Worm (Caenorhabditis elegans) whole organism, L4 larva: Measurements from ENCODE around the gene F35B3.3.

Source experiments
- D1046.2 ChIP-seq: fragments of 200-800 bp; sonication (Bioruptor generic); IDR thresholded peaks from 2 replicates; pipeline ENCODE4 v1.3.6; 2022; ENCODE audit warnings: missing genetic modification characterization, missing compliant biosample characterization
- F49E8.2 ChIP-seq: sonication (generic microtip); optimal IDR thresholded peaks from 2 replicates; lab custom pipeline; 2016; ENCODE audit warnings: missing compliant biosample characterization, mild to moderate bottlenecking, missing genetic modification characterization, borderline replicate concordance
- T20F7.1 ChIP-seq: fragments of 200-800 bp; sonication (Bioruptor generic); optimal IDR thresholded peaks from 2 replicates; lab custom pipeline; 2018; ENCODE audit warnings: mild to moderate bottlenecking, missing genetic modification characterization, missing compliant biosample characterization
- Y48G9A.11 ChIP-seq: fragments of 200-800 bp; sonication (Bioruptor generic); IDR thresholded peaks from 2 replicates; pipeline ENCODE4 v1.3.6; 2022; ENCODE audit warnings: missing genetic modification reagents, missing genetic modification characterization, missing compliant biosample characterization
- ZK546.5 ChIP-seq, 2 experiments: sonication (generic microtip); optimal IDR thresholded peaks; 2 replicates each; lab custom pipeline; 2017; ENCODE audit warnings: missing biosample characterization in 2 of 2, missing genetic modification characterization in 2 of 2
- ama-1 ChIP-seq: fragments of 150-350 bp; optimal IDR thresholded peaks from 2 replicates; lab custom pipeline; 2014; ENCODE audit warnings: inconsistent platforms, mixed read lengths
- arid-1 ChIP-seq: fragments of 200-800 bp; sonication (Bioruptor generic); conservative IDR thresholded peaks from 2 replicates; pipeline ENCODE4 v1.3.6; 2022; ENCODE audit warnings: missing genetic modification reagents, missing genetic modification characterization, missing compliant biosample characterization
- attf-4 ChIP-seq: sonication (generic microtip); optimal IDR thresholded peaks from 3 replicates; lab custom pipeline; 2017; ENCODE audit warnings: missing biosample characterization, missing genetic modification characterization
- ceh-20 ChIP-seq: fragments of 200-800 bp; sonication (Bioruptor generic); IDR thresholded peaks from 2 replicates; pipeline ENCODE4 v1.3.6; 2022; ENCODE audit warnings: missing genetic modification reagents, missing genetic modification characterization, missing compliant biosample characterization
- ceh-28 ChIP-seq: fragments of 150-350 bp; optimal IDR thresholded peaks from 2 replicates; lab custom pipeline; 2014; ENCODE audit warnings: missing biosample characterization, missing genetic modification reagents, missing genetic modification characterization
- cey-2 ChIP-seq: sonication (generic microtip); optimal IDR thresholded peaks from 3 replicates; lab custom pipeline; 2017; ENCODE audit warnings: missing genetic modification characterization, mild to moderate bottlenecking, missing compliant biosample characterization, antibody characterized with exemption, borderline replicate concordance; ENCODE audit not compliant: insufficient read depth
- dmd-6 ChIP-seq: fragments of 200-800 bp; sonication (Bioruptor generic); IDR thresholded peaks from 2 replicates; pipeline ENCODE4 v1.3.6; 2022; ENCODE audit warnings: missing genetic modification reagents, missing genetic modification characterization, missing compliant biosample characterization
- dmd-9 ChIP-seq: fragments of 200-800 bp; sonication (Bioruptor generic); IDR thresholded peaks from 2 replicates; pipeline ENCODE4 v1.3.6; 2022; ENCODE audit warnings: missing genetic modification reagents, missing genetic modification characterization, missing compliant biosample characterization
- dve-1 ChIP-seq: sonication (generic microtip); optimal IDR thresholded peaks from 2 replicates; lab custom pipeline; 2017; ENCODE audit warnings: antibody characterized with exemption, mild to moderate bottlenecking, missing genetic modification characterization, missing compliant biosample characterization; ENCODE audit not compliant: insufficient read depth
- fkh-10 ChIP-seq: fragments of 150-350 bp; optimal IDR thresholded peaks from 2 replicates; lab custom pipeline; 2014; ENCODE audit warnings: missing biosample characterization, missing genetic modification reagents, missing genetic modification characterization
- hlh-11 ChIP-seq: fragments of 200-800 bp; sonication (Bioruptor generic); optimal IDR thresholded peaks from 2 replicates; lab custom pipeline; 2018; ENCODE audit warnings: mild to moderate bottlenecking, missing genetic modification characterization, missing compliant biosample characterization
- hlh-30 ChIP-seq: sonication (generic microtip); optimal IDR thresholded peaks from 2 replicates; lab custom pipeline; 2017; ENCODE audit warnings: antibody characterized with exemption, mild to moderate bottlenecking, missing genetic modification characterization, missing compliant biosample characterization; ENCODE audit not compliant: insufficient read depth
- lin-1 ChIP-seq: fragments of 200-800 bp; sonication (Bioruptor generic); IDR thresholded peaks from 2 replicates; pipeline ENCODE4 v1.3.6; 2022; ENCODE audit warnings: missing genetic modification reagents, missing genetic modification characterization, missing compliant biosample characterization
- lin-15B ChIP-seq: fragments of 150-350 bp; sonication (generic microtip); optimal IDR thresholded peaks from 3 replicates; lab custom pipeline; 2014; ENCODE audit warnings: missing biosample characterization, missing genetic modification characterization
- lsy-2 ChIP-seq, 2 experiments: fragments of 150-350 bp in 1 of 2; sonication (generic microtip) in 1 of 2; optimal IDR thresholded peaks; 2 replicates each; lab custom pipeline; 2014 to 2017; ENCODE audit warnings: missing biosample characterization in 2 of 2, missing genetic modification characterization in 2 of 2
- madf-5 ChIP-seq, 2 experiments: fragments of 200-800 bp; sonication (Bioruptor generic); IDR thresholded peaks; 2 replicates each; pipeline ENCODE4 v1.3.6; 2022; ENCODE audit warnings: missing compliant biosample characterization in 2 of 2, missing genetic modification characterization in 2 of 2
- mdl-1 ChIP-seq, 2 experiments: fragments of 150-350 bp in 1 of 2; sonication (generic microtip) in 1 of 2; optimal IDR thresholded peaks; 2 replicates each; lab custom pipeline; 2014 to 2017; ENCODE audit warnings: missing biosample characterization in 2 of 2, missing genetic modification characterization in 2 of 2
- mep-1 ChIP-seq: fragments of 150-350 bp; sonication (generic microtip); optimal IDR thresholded peaks from 3 replicates; lab custom pipeline; 2014; ENCODE audit warnings: missing biosample characterization, missing genetic modification characterization
- mxl-3 ChIP-seq: fragments of 200-800 bp; sonication (Bioruptor generic); optimal IDR thresholded peaks from 2 replicates; lab custom pipeline; 2018; ENCODE audit warnings: mild to moderate bottlenecking, missing genetic modification characterization, missing compliant biosample characterization
- nhr-11 ChIP-seq: fragments of 150-350 bp; optimal IDR thresholded peaks from 2 replicates; lab custom pipeline; 2014; ENCODE audit warnings: missing biosample characterization, missing genetic modification characterization
- nhr-25 ChIP-seq: sonication (generic microtip); optimal IDR thresholded peaks from 2 replicates; lab custom pipeline; 2017; ENCODE audit warnings: missing genetic modification characterization, mild to moderate bottlenecking, missing compliant biosample characterization, antibody characterized with exemption, moderate library complexity, borderline replicate concordance; ENCODE audit not compliant: insufficient read depth
- nhr-28 ChIP-seq: fragments of 150-350 bp; optimal IDR thresholded peaks from 2 replicates; lab custom pipeline; 2014; ENCODE audit warnings: missing biosample characterization, missing genetic modification characterization
- nhr-6 ChIP-seq: fragments of 150-350 bp; optimal IDR thresholded peaks from 2 replicates; lab custom pipeline; 2014; ENCODE audit warnings: missing biosample characterization, missing genetic modification characterization
- nhr-77 ChIP-seq: fragments of 150-350 bp; optimal IDR thresholded peaks from 2 replicates; lab custom pipeline; 2014; ENCODE audit warnings: missing biosample characterization, missing genetic modification characterization
- php-3 ChIP-seq: fragments of 200-800 bp; sonication (Bioruptor generic); IDR thresholded peaks from 2 replicates; pipeline ENCODE4 v1.3.6; 2022; ENCODE audit warnings: missing genetic modification reagents, missing genetic modification characterization, missing compliant biosample characterization
- rbr-2 ChIP-seq: sonication (generic microtip); optimal IDR thresholded peaks from 2 replicates; lab custom pipeline; 2016; ENCODE audit warnings: missing genotype, missing genetic modification characterization, missing compliant biosample characterization
- saeg-2 ChIP-seq: fragments of 200-800 bp; sonication (Bioruptor generic); IDR thresholded peaks from 2 replicates; pipeline ENCODE4 v1.3.6; 2022; ENCODE audit warnings: missing genetic modification reagents, missing genetic modification characterization, missing compliant biosample characterization
- set-16 ChIP-seq: fragments of 200-800 bp; sonication (Bioruptor generic); IDR thresholded peaks from 2 replicates; pipeline ENCODE4 v1.3.6; 2022; ENCODE audit warnings: missing genetic modification reagents, missing genetic modification characterization, missing compliant biosample characterization
- tra-1 ChIP-seq: fragments of 200-800 bp; sonication (Bioruptor generic); IDR thresholded peaks from 2 replicates; pipeline ENCODE4 v1.3.6; 2022; ENCODE audit warnings: missing genetic modification reagents, missing genetic modification characterization, missing compliant biosample characterization
- unc-62 ChIP-seq, 3 experiments: fragments of 150-350 bp in 1 of 3; sonication (generic microtip); optimal IDR thresholded peaks in 2 of 3; peaks in 1 of 3; 1 replicate in 1 of 3; 2 replicates in 2 of 3; lab custom pipeline; 2014 to 2017; ENCODE audit warnings: missing biosample characterization in 3 of 3, missing genetic modification characterization in 3 of 3, missing genetic modification reagents in 3 of 3, missing genotype in 1 of 3

Gene F35B3.3

ce11 chrX:17055836-17056783 is 42.8 kb downstream of the F35B3.3 start (continued):
- TF ChIP-seq dmd-9 (GFP tag; lab: Robert Waterston, UW): no peak
- no peak for TF ChIP-seq D1046.2
- TF ChIP-seq attf-4 (tag; lab: Kevin White, UChicago): no peak
- TF ChIP-seq mdl-1 (tag; optimal IDR thresholded peaks at IDR 0.05; lab: Kevin White, UChicago): peak; percentile 2 to 40

ce11 chrX:17058340-17058739 is 45.1 kb downstream of the F35B3.3 start:
- TF ChIP-seq arid-1 (no peak), mep-1 (peak; percentile 14), set-16 (GFP tag; lab: Robert Waterston, UW) (peak; percentile 65), cey-2 (tag; lab: Kevin White, UChicago) (no peak), fkh-10 (no peak), hlh-11 (tag; lab: Kevin White, UChicago) (peak; percentile 68), dmd-6 (GFP tag; lab: Robert Waterston, UW) (peak; percentile 53; the same call in 1 of the 2 replicates), php-3 (0 out of 2 replicates have a peak, but pooled peaks have one; percentile 35), ceh-20 (0 out of 2 replicates have a peak, but pooled peaks have one; percentile 11), dmd-9 (GFP tag; lab: Robert Waterston, UW) (no peak), tra-1 (GFP tag; lab: Robert Waterston, UW) (no peak), lsy-2 (tag; optimal IDR thresholded peaks at IDR 0.05; lab: Kevin White, UChicago) (peak in 1 of 2 experiments; percentile 7), mdl-1 (tag; optimal IDR thresholded peaks at IDR 0.05; lab: Kevin White, UChicago) (peak in 1 of 2 experiments; percentile 65), lin-15B (tag; lab: Kevin White, UChicago) (no peak), T20F7.1 (GFP tag; lab: Kevin White, UChicago) (no peak), hlh-30 (tag; lab: Kevin White, UChicago) (peak; percentile 89), mxl-3 (GFP tag; lab: Kevin White, UChicago) (peak; percentile 28), ama-1 (lab: Kevin White, UChicago) (peak; percentile 17), nhr-11 (tag; lab: Kevin White, UChicago) (peak; percentile 7)

- TF ChIP-seq saeg-2 (GFP tag; lab: Robert Waterston, UW) (no peak), madf-5 (GFP tag; IDR thresholded peaks at IDR 0.05; lab: Robert Waterston, UW) (no peak), Y48G9A.11 (no peak), unc-62 (GFP tag; optimal IDR thresholded peaks at IDR 0.05 in 1 of 2; lab: Kevin White, UChicago) (peak in 1 of 2 experiments; percentile 30), unc-62 (tag; optimal IDR thresholded peaks at IDR 0.05; lab: Kevin White, UChicago) (no peak)
Measured at ce11 chrX:17059760-17060159, 46.5 kb downstream of the F35B3.3 start.

ce11 chrX:17062165-17062564 is 48.9 kb downstream of the F35B3.3 start:
- TF ChIP-seq ZK546.5 (tag; optimal IDR thresholded peaks at IDR 0.05; lab: Kevin White, UChicago) (no peak), hlh-30 (tag; lab: Kevin White, UChicago) (peak; percentile 84), nhr-6 (tag; lab: Kevin White, UChicago) (no peak), lin-1 (no peak), mdl-1 (tag; optimal IDR thresholded peaks at IDR 0.05; lab: Kevin White, UChicago) (peak in 1 of 2 experiments; percentile 42), nhr-28 (peak; percentile 28), rbr-2 (tag; lab: Kevin White, UChicago) (no peak), hlh-11 (tag; lab: Kevin White, UChicago) (peak; percentile 43), ceh-28 (tag; lab: Kevin White, UChicago) (no peak), unc-62 (GFP tag; optimal IDR thresholded peaks at IDR 0.05 in 1 of 2; lab: Kevin White, UChicago) (peak in 1 of 2 experiments; percentile 60), unc-62 (tag; optimal IDR thresholded peaks at IDR 0.05; lab: Kevin White, UChicago) (no peak), mxl-3 (GFP tag; lab: Kevin White, UChicago) (peak; percentile 48), F49E8.2 (tag; lab: Kevin White, UChicago) (no peak), D1046.2 (no peak), dmd-6 (GFP tag; lab: Robert Waterston, UW) (peak; percentile 24; the same call in 1 of the 2 replicates), nhr-77 (tag; lab: Kevin White, UChicago) (no peak), dve-1 (tag; lab: Kevin White, UChicago) (peak; percentile 0), nhr-25 (no peak)
- TF ChIP-seq, all 104 proteins: peak for 8
